Worm (Caenorhabditis elegans): ENCODE measurements around the gene srbc-13.
"Not testable (repeated sequence)": the region's sequence is repeated elsewhere in the genome, so short reads cannot be mapped to it uniquely, and the experiment has no call there.

The srbc-13 gene

DNA sequence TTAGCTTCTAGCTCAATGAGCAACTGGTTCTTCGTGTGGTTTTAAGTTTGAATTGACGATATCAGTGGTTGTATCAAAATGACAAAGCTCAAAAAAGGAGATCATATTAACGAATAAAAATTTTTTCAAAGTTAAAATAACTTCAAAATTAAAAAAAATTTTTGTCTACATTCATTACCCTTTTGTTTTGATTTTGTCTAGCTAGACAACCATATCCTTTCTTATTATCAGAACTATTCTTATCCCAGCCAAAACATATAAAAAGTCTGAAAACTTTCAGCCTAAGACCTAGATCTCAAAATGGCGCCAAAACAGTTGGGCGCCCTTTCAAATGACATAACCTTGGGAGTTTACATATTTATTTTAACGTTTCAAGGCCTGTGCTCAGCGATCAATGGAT is 30.4 kb upstream of the srbc-13 start, which contains the start of gene R13D11.1:
Gene R13D11.1 (plus strand): TSS at position 301 of the 400 bp plus-strand sequence.
- TF ChIP-seq tab-1 (GFP tag; IDR thresholded peaks at IDR 0.05) (no peak), ztf-29 (GFP tag; IDR thresholded peaks at IDR 0.05) (no peak), ref-1 (GFP tag; conservative IDR thresholded peaks at IDR 0.05) (no peak)

DNA sequence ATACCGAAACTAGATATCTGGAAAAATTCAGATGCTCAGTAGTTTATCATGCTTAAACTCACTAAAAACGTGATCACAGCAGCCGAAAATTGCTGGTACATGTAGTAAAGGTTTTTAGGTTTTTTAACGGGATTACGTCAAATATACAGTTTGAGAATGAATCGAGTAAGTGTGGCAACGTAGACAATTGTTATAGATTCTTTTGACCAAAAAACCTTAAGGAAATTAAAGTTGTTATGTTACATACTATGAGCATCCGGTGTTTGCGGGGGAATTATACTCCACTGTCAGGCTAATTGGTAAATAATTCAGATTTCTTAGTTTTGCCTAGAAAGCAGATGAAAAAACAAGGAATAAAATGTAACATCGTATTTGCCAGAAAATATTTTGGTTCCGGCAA is 27.0 kb upstream of the srbc-13 start, which contains the start of gene srx-32:
Gene srx-32 (minus strand): TSS at position 101 of the 400 bp plus-strand sequence.
- TF ChIP-seq flt-1 (GFP tag; IDR thresholded peaks at IDR 0.05); ztf-29 (GFP tag; IDR thresholded peaks at IDR 0.05); cog-1 (tag; optimal IDR thresholded peaks at IDR 0.05): not testable (repeated sequence)

DNA sequence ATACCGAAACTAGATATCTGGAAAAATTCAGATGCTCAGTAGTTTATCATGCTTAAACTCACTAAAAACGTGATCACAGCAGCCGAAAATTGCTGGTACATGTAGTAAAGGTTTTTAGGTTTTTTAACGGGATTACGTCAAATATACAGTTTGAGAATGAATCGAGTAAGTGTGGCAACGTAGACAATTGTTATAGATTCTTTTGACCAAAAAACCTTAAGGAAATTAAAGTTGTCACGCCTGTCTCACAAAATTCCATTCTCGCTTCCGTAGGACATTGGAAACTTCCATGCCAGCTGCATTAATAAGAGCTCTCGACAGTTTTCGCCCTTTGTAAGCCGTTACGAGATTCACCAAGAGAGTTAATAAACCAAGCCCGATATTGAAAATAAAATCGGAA is 24.7 kb upstream of the srbc-13 start, which contains the start of gene srx-31:
Gene srx-31 (minus strand): TSS at position 101 of the 400 bp plus-strand sequence.
- TF ChIP-seq med-1 (GFP tag; optimal IDR thresholded peaks at IDR 0.05; ENCODE audit: insufficient read depth); cog-1 (tag; optimal IDR thresholded peaks at IDR 0.05); T22C8.4 (GFP tag; IDR thresholded peaks at IDR 0.05): not testable (repeated sequence)

DNA sequence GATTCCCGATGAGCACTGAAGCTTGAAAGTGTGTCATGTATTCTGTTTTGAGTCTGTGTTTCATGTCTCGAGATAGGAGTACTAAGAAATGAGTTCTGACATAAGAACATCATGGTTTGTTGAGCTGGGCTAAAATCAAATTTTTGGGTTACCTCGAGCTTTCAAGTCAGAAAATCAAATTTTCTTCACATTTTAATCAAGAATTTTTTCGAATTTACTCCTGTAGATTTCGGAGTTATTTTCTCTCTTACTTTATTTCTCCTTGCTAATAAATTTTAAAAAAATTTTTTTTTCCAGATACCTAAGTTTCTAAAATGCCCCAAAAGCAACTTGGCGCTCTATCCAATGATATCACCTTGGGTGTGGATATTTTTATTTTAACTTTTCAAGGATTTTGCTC is 21.5 kb upstream of the srbc-13 start, which contains the start of gene F41H8.2:
Gene F41H8.2 (plus strand): TSS at position 301 of the 400 bp plus-strand sequence.
- TF ChIP-seq med-1 (GFP tag; optimal IDR thresholded peaks at IDR 0.05; ENCODE audit: insufficient read depth): no peak
- no peak for TF ChIP-seq klf-2 (GFP tag; conservative IDR thresholded peaks at IDR 0.05)
- TF ChIP-seq cog-1 (tag; optimal IDR thresholded peaks at IDR 0.05): no peak
- no peak for TF ChIP-seq ref-1 (GFP tag; conservative IDR thresholded peaks at IDR 0.05)
- TF ChIP-seq ztf-29 (GFP tag; IDR thresholded peaks at IDR 0.05): no peak
- no peak for TF ChIP-seq ztf-23 (GFP tag; IDR thresholded peaks at IDR 0.05)
- TF ChIP-seq tab-1 (GFP tag; IDR thresholded peaks at IDR 0.05): no peak
- TF ChIP-seq flt-1 (GFP tag; IDR thresholded peaks at IDR 0.05): no peak
- no peak for TF ChIP-seq T22C8.4 (GFP tag; IDR thresholded peaks at IDR 0.05)

DNA sequence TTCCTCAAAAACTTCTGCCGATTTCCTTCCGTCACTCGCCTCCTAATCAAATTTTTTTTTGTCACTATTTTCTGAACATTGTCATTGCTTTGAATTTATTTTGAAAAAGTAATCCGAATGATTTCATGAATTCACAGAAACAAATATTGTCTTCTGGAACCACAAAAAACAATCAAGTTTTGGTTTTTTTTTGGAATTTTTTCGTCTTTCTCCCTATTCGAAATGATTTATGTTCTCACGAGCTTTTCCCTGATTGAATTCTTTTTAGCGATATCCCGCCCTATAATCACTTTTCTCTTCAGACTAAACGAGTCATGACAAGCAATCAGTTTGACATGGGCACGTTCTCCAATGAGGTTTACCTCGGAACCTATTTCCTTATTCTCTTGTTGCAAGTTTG is 14.3 kb upstream of the srbc-13 start, which contains the start of gene F41H8.1:
Gene F41H8.1 (plus strand): TSS at position 301 of the 400 bp plus-strand sequence.
- no peak for TF ChIP-seq T22C8.4 (GFP tag; IDR thresholded peaks at IDR 0.05)
- no peak for TF ChIP-seq med-1 (GFP tag; optimal IDR thresholded peaks at IDR 0.05; ENCODE audit: insufficient read depth)
- no peak for TF ChIP-seq tab-1 (GFP tag; IDR thresholded peaks at IDR 0.05)

DNA sequence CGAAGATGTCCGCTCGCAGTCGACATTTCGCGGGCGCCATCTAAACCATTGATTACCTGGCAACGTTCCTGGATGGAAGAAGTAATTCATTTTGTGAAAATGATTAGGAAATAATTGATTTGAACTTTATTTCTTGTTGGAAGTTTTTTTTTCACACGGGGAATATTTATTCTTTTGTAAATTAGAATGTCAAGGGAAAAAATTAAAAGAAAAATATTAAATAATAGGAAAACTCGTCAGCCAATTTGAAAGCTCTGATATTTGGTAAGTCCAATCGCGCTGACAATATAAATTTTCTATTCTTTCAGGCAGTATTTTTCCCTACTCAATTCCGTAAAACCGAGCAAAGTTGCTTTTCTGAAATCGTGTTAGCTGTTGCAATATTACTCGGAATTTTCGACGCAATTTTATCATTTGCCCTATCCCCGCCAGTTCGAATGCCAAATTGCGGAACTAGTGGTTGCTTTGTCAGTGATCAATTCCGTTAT is 8.6 kb upstream of the srbc-13 start, which contains the start of the genes K09C6.7 and K09C6.10:
Gene K09C6.7 (minus strand): TSS at position 101 of the 488 bp plus-strand sequence.
Gene K09C6.10 (plus strand): TSS at position 438 of the 488 bp plus-strand sequence.
- not testable (repeated sequence) for TF ChIP-seq med-1 (GFP tag; optimal IDR thresholded peaks at IDR 0.05; ENCODE audit: insufficient read depth); ref-1 (GFP tag; conservative IDR thresholded peaks at IDR 0.05); tab-1 (GFP tag; IDR thresholded peaks at IDR 0.05)

DNA sequence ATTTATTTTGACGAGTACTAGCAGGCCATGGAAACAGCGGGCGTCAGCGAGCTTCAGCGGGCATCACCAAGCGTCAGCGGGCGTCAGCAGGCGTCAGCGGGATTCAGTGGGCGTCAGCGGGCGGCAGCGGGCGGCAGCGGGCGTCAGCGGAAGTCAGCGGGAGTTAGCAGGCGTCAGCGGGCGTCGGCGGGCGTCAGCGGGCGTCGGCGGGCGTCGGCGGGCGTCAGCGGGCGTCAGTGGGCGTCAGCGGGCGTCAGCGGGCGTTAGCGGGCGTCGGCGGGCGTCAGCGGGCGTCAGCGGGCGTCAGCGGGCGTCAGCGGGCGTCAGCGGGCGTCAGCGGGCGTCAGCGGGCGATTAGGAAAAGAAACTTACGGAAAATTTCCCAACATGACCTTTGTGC is 5.0 kb upstream of the srbc-13 start:
- TF ChIP-seq flt-1 (GFP tag; IDR thresholded peaks at IDR 0.05): no peak
- TF ChIP-seq T22C8.4 (GFP tag; IDR thresholded peaks at IDR 0.05): no peak
- no peak for TF ChIP-seq cog-1 (tag; optimal IDR thresholded peaks at IDR 0.05)
- no peak for TF ChIP-seq ref-1 (GFP tag; conservative IDR thresholded peaks at IDR 0.05)
- no peak for TF ChIP-seq ztf-23 (GFP tag; IDR thresholded peaks at IDR 0.05)
- TF ChIP-seq tab-1 (GFP tag; IDR thresholded peaks at IDR 0.05): no peak
- TF ChIP-seq klf-2 (GFP tag; conservative IDR thresholded peaks at IDR 0.05): no peak
- no peak for TF ChIP-seq med-1 (GFP tag; optimal IDR thresholded peaks at IDR 0.05; ENCODE audit: insufficient read depth)
- no peak for TF ChIP-seq ztf-29 (GFP tag; IDR thresholded peaks at IDR 0.05)

DNA sequence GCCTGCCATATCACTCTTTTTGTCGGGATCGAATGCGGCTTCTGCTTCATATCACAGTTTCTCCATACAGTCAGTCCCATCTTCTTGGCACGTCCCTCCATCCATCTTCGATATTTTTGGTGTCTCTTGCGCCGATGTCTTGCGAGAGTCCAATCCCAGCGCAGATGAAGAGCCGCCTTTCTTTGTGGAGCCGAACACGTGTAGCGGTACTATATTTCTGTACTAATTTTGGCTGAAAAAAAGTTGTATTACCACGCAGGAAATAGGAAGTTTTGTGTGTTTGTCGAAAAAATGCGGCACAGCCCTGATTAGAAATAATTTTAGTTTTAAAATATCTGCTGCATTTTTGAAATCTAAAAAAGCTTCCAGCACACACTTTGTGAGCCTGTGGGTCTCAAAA is 4.5 kb upstream of the srbc-13 start, which contains the start of gene K09C6.8:
Gene K09C6.8 (minus strand): TSS at position 101 of the 400 bp plus-strand sequence.
- not testable (repeated sequence) for TF ChIP-seq ztf-29, T22C8.4, ztf-23 (GFP tag; IDR thresholded peaks at IDR 0.05)

DNA sequence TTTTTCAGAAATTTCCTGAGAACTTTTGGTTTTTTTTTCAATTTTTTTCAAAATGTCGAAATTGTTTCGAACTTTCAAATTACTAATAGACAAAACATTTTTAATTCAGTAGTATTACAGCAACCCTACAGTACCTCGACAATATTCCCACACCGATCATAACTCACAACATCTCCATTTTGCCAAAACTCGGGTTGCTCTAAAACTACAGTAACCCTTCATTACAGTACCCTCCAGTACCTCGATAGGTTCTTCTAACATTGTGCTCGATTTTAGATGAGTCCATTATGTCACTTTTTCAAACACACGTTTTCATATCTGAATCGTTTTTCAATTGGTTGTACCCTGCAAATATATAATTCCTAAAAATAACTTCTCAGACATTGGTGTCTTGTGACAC is 1.4 kb downstream of the srbc-13 start:
- TF ChIP-seq ztf-23 (GFP tag; IDR thresholded peaks at IDR 0.05): no peak
- TF ChIP-seq ztf-29 (GFP tag; IDR thresholded peaks at IDR 0.05): no peak
- TF ChIP-seq med-1 (GFP tag; optimal IDR thresholded peaks at IDR 0.05; ENCODE audit: insufficient read depth): no peak
- TF ChIP-seq flt-1 (GFP tag; IDR thresholded peaks at IDR 0.05): no peak
- no peak for TF ChIP-seq ref-1 (GFP tag; conservative IDR thresholded peaks at IDR 0.05)
- no peak for TF ChIP-seq tab-1 (GFP tag; IDR thresholded peaks at IDR 0.05)
- TF ChIP-seq cog-1 (tag; optimal IDR thresholded peaks at IDR 0.05): no peak
- TF ChIP-seq T22C8.4 (GFP tag; IDR thresholded peaks at IDR 0.05): no peak
- TF ChIP-seq klf-2 (GFP tag; conservative IDR thresholded peaks at IDR 0.05): no peak

DNA sequence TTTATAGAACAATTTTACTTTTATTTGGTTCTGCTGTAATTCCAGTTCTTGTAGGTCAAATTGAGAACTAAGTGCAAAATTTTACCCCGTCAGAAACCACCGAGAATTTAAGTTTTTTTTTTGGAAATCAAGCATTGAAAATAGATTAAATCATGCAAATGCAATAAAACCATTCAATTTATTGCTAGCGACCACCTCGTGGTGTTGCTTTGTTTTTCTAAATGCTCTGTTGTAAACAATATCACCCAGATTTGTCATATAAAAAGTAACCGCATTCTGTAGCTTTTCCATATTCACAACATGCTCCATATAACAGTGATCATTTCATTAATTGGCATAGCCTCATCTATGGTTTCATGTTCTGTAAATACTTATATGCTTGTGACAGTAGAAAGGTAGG is 1.9 kb downstream of the srbc-13 start, which contains the start of gene srbc-12:
Gene srbc-12 (plus strand): TSS at position 301 of the 400 bp plus-strand sequence.
- no peak for TF ChIP-seq ref-1 (GFP tag; conservative IDR thresholded peaks at IDR 0.05)

DNA sequence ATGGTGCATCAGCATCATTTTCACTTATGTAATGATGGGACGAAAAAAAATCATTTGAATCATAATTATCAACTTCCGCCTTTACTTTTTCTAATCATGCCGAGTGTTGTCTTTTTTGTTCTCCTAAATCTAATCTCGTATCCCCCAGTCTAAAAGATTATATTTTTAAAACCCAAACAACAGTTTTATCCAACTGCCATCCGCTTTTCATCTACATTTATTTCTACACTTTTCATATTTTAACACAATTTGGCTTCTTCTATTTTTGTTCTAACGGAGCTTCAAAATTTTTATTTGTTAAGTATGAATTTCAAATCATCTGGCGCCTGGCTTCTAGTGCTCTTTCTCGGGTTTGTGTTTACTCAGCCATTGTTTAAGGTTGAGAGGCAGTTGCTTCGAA is 4.6 kb downstream of the srbc-13 start, which contains the start of gene K09C6.3:
Gene K09C6.3 (plus strand): TSS at position 301 of the 400 bp plus-strand sequence.
- no peak for TF ChIP-seq T22C8.4 (GFP tag; IDR thresholded peaks at IDR 0.05)
- no peak for TF ChIP-seq med-1 (GFP tag; optimal IDR thresholded peaks at IDR 0.05; ENCODE audit: insufficient read depth)
- no peak for TF ChIP-seq tab-1 (GFP tag; IDR thresholded peaks at IDR 0.05)
- TF ChIP-seq cog-1 (tag; optimal IDR thresholded peaks at IDR 0.05): no peak
- TF ChIP-seq ztf-29 (GFP tag; IDR thresholded peaks at IDR 0.05): no peak
- no peak for TF ChIP-seq flt-1 (GFP tag; IDR thresholded peaks at IDR 0.05)
- no peak for TF ChIP-seq klf-2 (GFP tag; conservative IDR thresholded peaks at IDR 0.05)
- no peak for TF ChIP-seq ref-1 (GFP tag; conservative IDR thresholded peaks at IDR 0.05)
- TF ChIP-seq ztf-23 (GFP tag; IDR thresholded peaks at IDR 0.05): no peak

Measured in whole organism, midembryonic.